Fruit fly (Drosophila melanogaster) whole organism, embryonic: ENCODE results near the gene CG34125.

Experiments used
- ATbp ChIP-seq: fragments of 200-800 bp; sonication (Bioruptor generic); optimal IDR thresholded peaks from 2 replicates; lab custom pipeline; 2017; ENCODE audit warnings: missing biosample characterization, mild to moderate bottlenecking, missing genetic modification characterization, missing genetic modification reagents
- Antp ChIP-seq: fragments of 200-800 bp; sonication (Bioruptor generic); optimal IDR thresholded peaks from 3 replicates; lab custom pipeline; 2016; ENCODE audit warnings: missing biosample characterization, missing genetic modification characterization
- CG10274 ChIP-seq: fragments of 200-800 bp; sonication (Bioruptor generic); optimal IDR thresholded peaks from 3 replicates; lab custom pipeline; 2017; ENCODE audit warnings: missing biosample characterization, mild to moderate bottlenecking, missing genetic modification characterization
- CG10321 ChIP-seq: fragments of 200-800 bp; sonication (Bioruptor generic); IDR thresholded peaks from 2 replicates; pipeline ENCODE4 v1.3.6; 2022; ENCODE audit warnings: missing biosample characterization, missing genetic modification characterization
- CG10543 ChIP-seq: fragments of 200-800 bp; sonication (Bioruptor generic); optimal IDR thresholded peaks from 3 replicates; lab custom pipeline; 2017; ENCODE audit warnings: missing biosample characterization, mild to moderate bottlenecking, missing genetic modification characterization, moderate library complexity
- CG1603 ChIP-seq: fragments of 200-800 bp; sonication (Bioruptor generic); optimal IDR thresholded peaks from 2 replicates; lab custom pipeline; 2019; ENCODE audit warnings: missing biosample characterization, mild to moderate bottlenecking, missing genetic modification characterization, moderate library complexity
- CG16779 ChIP-seq: fragments of 200-800 bp; sonication (Bioruptor generic); IDR thresholded peaks from 2 replicates; pipeline ENCODE4 v1.3.6; 2022; ENCODE audit warnings: missing biosample characterization, missing genetic modification characterization
- CG16813 ChIP-seq: fragments of 200-800 bp; sonication (Bioruptor generic); IDR thresholded peaks from 3 replicates; pipeline ENCODE4 v1.3.6; 2022; ENCODE audit warnings: missing biosample characterization, missing genetic modification characterization; ENCODE audit not compliant: partially characterized antibody
- CG18476 ChIP-seq: fragments of 200-800 bp; sonication (Bioruptor generic); optimal IDR thresholded peaks from 2 replicates; lab custom pipeline; 2016; ENCODE audit warnings: missing biosample characterization, mild to moderate bottlenecking, missing genetic modification characterization
- CG18619 ChIP-seq: fragments of 200-800 bp; sonication (Bioruptor generic); optimal IDR thresholded peaks from 3 replicates; lab custom pipeline; 2017; ENCODE audit warnings: missing biosample characterization, mild to moderate bottlenecking, missing genetic modification characterization
- CG2202 ChIP-seq: fragments of 200-800 bp; sonication (Bioruptor generic); optimal IDR thresholded peaks from 2 replicates; lab custom pipeline; 2018; ENCODE audit warnings: missing biosample characterization, mild to moderate bottlenecking, missing genetic modification characterization
- CG33213 ChIP-seq: fragments of 200-800 bp; sonication (Bioruptor generic); optimal IDR thresholded peaks from 3 replicates; lab custom pipeline; 2016; ENCODE audit warnings: missing biosample characterization, missing genetic modification characterization
- CG4707 ChIP-seq: fragments of 200-800 bp; sonication (Bioruptor generic); optimal IDR thresholded peaks from 2 replicates; lab custom pipeline; 2018; ENCODE audit warnings: missing biosample characterization, mild to moderate bottlenecking, missing genetic modification characterization, moderate library complexity
- CG4820 ChIP-seq: fragments of 200-800 bp; sonication (Bioruptor generic); optimal IDR thresholded peaks from 3 replicates; lab custom pipeline; 2016; ENCODE audit warnings: missing biosample characterization, missing genetic modification characterization
- CG5180 ChIP-seq: fragments of 200-800 bp; sonication (Bioruptor generic); optimal IDR thresholded peaks from 3 replicates; lab custom pipeline; 2017; ENCODE audit warnings: missing biosample characterization, missing genetic modification characterization, mild to moderate bottlenecking, moderate library complexity, missing genetic modification reagents
- CG6254 ChIP-seq: fragments of 200-800 bp; sonication (Bioruptor generic); optimal IDR thresholded peaks from 3 replicates; lab custom pipeline; 2017; ENCODE audit warnings: mild to moderate bottlenecking, missing biosample characterization, missing genetic modification reagents, missing genetic modification characterization
- CG6854 ChIP-seq: fragments of 200-800 bp; sonication (Bioruptor generic); optimal IDR thresholded peaks from 3 replicates; lab custom pipeline; 2017; ENCODE audit warnings: missing biosample characterization, mild to moderate bottlenecking, missing genetic modification characterization
- CG7271 ChIP-seq: fragments of 200-800 bp; sonication (Bioruptor generic); optimal IDR thresholded peaks from 2 replicates; lab custom pipeline; 2018; ENCODE audit warnings: missing biosample characterization, mild to moderate bottlenecking, missing genetic modification characterization, moderate library complexity
- CG8388 ChIP-seq: fragments of 200-800 bp; sonication (Bioruptor generic); optimal IDR thresholded peaks from 2 replicates; lab custom pipeline; 2019; ENCODE audit warnings: missing biosample characterization, mild to moderate bottlenecking, missing genetic modification characterization, moderate library complexity
- CG9215 ChIP-seq: fragments of 200-800 bp; sonication (Bioruptor generic); IDR thresholded peaks from 2 replicates; pipeline ENCODE4 v1.3.6; 2022; ENCODE audit warnings: missing biosample characterization, missing genetic modification characterization
- CG9876 ChIP-seq: fragments of 200-800 bp; sonication (Bioruptor generic); optimal IDR thresholded peaks from 2 replicates; lab custom pipeline; 2016; ENCODE audit warnings: missing biosample characterization, missing genetic modification characterization
- Dip3 ChIP-seq: fragments of 200-800 bp; sonication (Bioruptor generic); optimal IDR thresholded peaks from 3 replicates; lab custom pipeline; 2016; ENCODE audit warnings: missing biosample characterization, missing genetic modification characterization
- Ets65A ChIP-seq: fragments of 200-800 bp; sonication (Bioruptor generic); peaks from one replicate; lab custom pipeline; 2016; ENCODE audit warnings: missing biosample characterization, missing genetic modification characterization
- Gug ChIP-seq: fragments of 200-800 bp; sonication (Bioruptor generic); IDR thresholded peaks from 4 replicates; pipeline ENCODE4 v1.3.6; 2022; ENCODE audit warnings: missing biosample characterization, missing genetic modification characterization
- HLH54F ChIP-seq: fragments of 200-800 bp; sonication (Bioruptor generic); optimal IDR thresholded peaks from 3 replicates; lab custom pipeline; 2016; ENCODE audit warnings: missing biosample characterization, missing genetic modification characterization
- HmgD ChIP-seq: fragments of 200-800 bp; sonication (Bioruptor generic); optimal IDR thresholded peaks from 3 replicates; lab custom pipeline; 2016; ENCODE audit warnings: missing biosample characterization, missing genetic modification characterization
- Jarid2 ChIP-seq: fragments of 200-800 bp; sonication (Bioruptor generic); optimal IDR thresholded peaks from 3 replicates; lab custom pipeline; 2017; ENCODE audit warnings: mild to moderate bottlenecking, missing biosample characterization, missing genetic modification reagents, missing genetic modification characterization
- Mad ChIP-seq: fragments of 200-800 bp; sonication (Bioruptor generic); optimal IDR thresholded peaks from 2 replicates; lab custom pipeline; 2016; ENCODE audit warnings: missing biosample characterization, missing genetic modification characterization
- NC2β ChIP-seq: fragments of 200-800 bp; sonication (Bioruptor generic); optimal IDR thresholded peaks from 2 replicates; lab custom pipeline; 2016; ENCODE audit warnings: missing biosample characterization, missing genetic modification characterization
- NFAT ChIP-seq: fragments of 200-800 bp; sonication (Bioruptor generic); IDR thresholded peaks from 2 replicates; pipeline ENCODE4 v1.3.6; 2022; ENCODE audit warnings: missing biosample characterization, missing genetic modification characterization
- NK7.1 ChIP-seq: fragments of 200-800 bp; sonication (Bioruptor generic); optimal IDR thresholded peaks from 3 replicates; lab custom pipeline; 2016; ENCODE audit warnings: missing biosample characterization, missing genetic modification characterization
- Nf-YA ChIP-seq: fragments of 200-800 bp; sonication (Bioruptor generic); IDR thresholded peaks from 2 replicates; pipeline ENCODE4 v1.3.6; 2022; ENCODE audit warnings: missing biosample characterization, missing genetic modification characterization
- Nf-YC ChIP-seq: fragments of 200-800 bp; optimal IDR thresholded peaks from 3 replicates; lab custom pipeline; 2019; ENCODE audit warnings: missing biosample characterization, mild to moderate bottlenecking, missing genetic modification characterization, moderate library complexity
- Oli ChIP-seq: fragments of 200-800 bp; sonication (Bioruptor generic); optimal IDR thresholded peaks from 2 replicates; lab custom pipeline; 2018; ENCODE audit warnings: missing biosample characterization, mild to moderate bottlenecking, missing genetic modification characterization, moderate library complexity
- bowl ChIP-seq: fragments of 200-800 bp; sonication (Bioruptor generic); IDR thresholded peaks from 2 replicates; pipeline ENCODE4 v1.3.6; 2022; ENCODE audit warnings: missing biosample characterization, missing genetic modification characterization
- btn ChIP-seq: fragments of 200-800 bp; sonication (Bioruptor generic); optimal IDR thresholded peaks from 2 replicates; lab custom pipeline; 2016; ENCODE audit warnings: missing biosample characterization, missing genetic modification characterization
- chif ChIP-seq, 2 experiments: fragments of 200-800 bp; sonication (Bioruptor generic); optimal IDR thresholded peaks; 3 replicates each; lab custom pipeline; 2016; ENCODE audit warnings: missing biosample characterization in 2 of 2, missing genetic modification characterization in 2 of 2
- chn ChIP-seq: fragments of 200-800 bp; sonication (Bioruptor generic); optimal IDR thresholded peaks from 2 replicates; lab custom pipeline; 2016; ENCODE audit warnings: missing biosample characterization, missing genetic modification characterization
- corto ChIP-seq: fragments of 200-800 bp; sonication (Bioruptor generic); optimal IDR thresholded peaks from 2 replicates; lab custom pipeline; 2016; ENCODE audit warnings: missing biosample characterization, mild to moderate bottlenecking, missing genetic modification characterization, moderate library complexity
- dm ChIP-seq: fragments of 200-800 bp; sonication (Bioruptor generic); optimal IDR thresholded peaks from 3 replicates; lab custom pipeline; 2016; ENCODE audit warnings: missing biosample characterization, missing genetic modification characterization
- klu ChIP-seq: fragments of 200-800 bp; sonication (Bioruptor generic); IDR thresholded peaks from 2 replicates; pipeline ENCODE4 v1.3.6; 2022; ENCODE audit warnings: missing biosample characterization, missing genetic modification characterization
- lmd ChIP-seq: fragments of 200-800 bp; sonication (Bioruptor generic); IDR thresholded peaks from 2 replicates; pipeline ENCODE4 v1.3.6; 2022; ENCODE audit warnings: missing biosample characterization, missing genetic modification characterization
- mam ChIP-seq: fragments of 200-800 bp; sonication (Bioruptor generic); optimal IDR thresholded peaks from 3 replicates; lab custom pipeline; 2016; ENCODE audit warnings: missing biosample characterization, missing genetic modification characterization
- nerfin-2 ChIP-seq: fragments of 200-800 bp; sonication (Bioruptor generic); IDR thresholded peaks from 2 replicates; pipeline ENCODE4 v1.3.6; 2022; ENCODE audit warnings: missing biosample characterization, missing genetic modification characterization; ENCODE audit not compliant: partially characterized antibody
- slp2 ChIP-seq: fragments of 200-800 bp; sonication (Bioruptor generic); optimal IDR thresholded peaks from 2 replicates; lab custom pipeline; 2016; ENCODE audit warnings: missing biosample characterization, missing genetic modification characterization
- tin ChIP-seq: fragments of 200-800 bp; sonication (Bioruptor generic); optimal IDR thresholded peaks from 3 replicates; lab custom pipeline; 2016; ENCODE audit warnings: missing biosample characterization, missing genetic modification characterization
- trem ChIP-seq: fragments of 200-800 bp; optimal IDR thresholded peaks from 3 replicates; lab custom pipeline; 2019; ENCODE audit warnings: missing biosample characterization, mild to moderate bottlenecking, missing genetic modification characterization, moderate library complexity
- twi ChIP-seq: fragments of 200-800 bp; optimal IDR thresholded peaks from 2 replicates; lab custom pipeline; 2019; ENCODE audit warnings: missing biosample characterization, mild to moderate bottlenecking, missing genetic modification characterization, moderate library complexity
- wor ChIP-seq: fragments of 200-800 bp; sonication (Bioruptor generic); IDR thresholded peaks from 2 replicates; pipeline ENCODE4 v1.3.6; 2022; ENCODE audit warnings: missing biosample characterization, missing genetic modification characterization
- yki ChIP-seq: fragments of >200 bp; optimal IDR thresholded peaks from 3 replicates; lab custom pipeline; 2018
- zen2 ChIP-seq: fragments of 200-800 bp; sonication (Bioruptor generic); IDR thresholded peaks from 3 replicates; pipeline ENCODE4 v1.3.6; 2022; ENCODE audit warnings: missing biosample characterization, missing genetic modification characterization; ENCODE audit not compliant: partially characterized antibody

CG34125 gene

dm6 chr2L:5009306-5010030, 44.0 kb downstream of the CG34125 start, which contains the start of gene Rtnl1 (continued):
- TF ChIP-seq Nf-YC (tag; lab: Kevin White, UChicago), result peak; percentile 65
- TF ChIP-seq mam (GFP tag; lab: Kevin White, UChicago), result peak; percentile 32
- no peak for TF ChIP-seq tin (GFP tag; lab: Kevin White, UChicago)
- TF ChIP-seq CG10274, result no peak
- no peak for TF ChIP-seq NK7.1
- TF ChIP-seq Dip3 (GFP tag; lab: Kevin White, UChicago), result peak; percentile 11
- TF ChIP-seq klu (GFP tag; lab: Robert Waterston, UW), result no peak
- no peak for TF ChIP-seq btn (GFP tag; lab: Kevin White, UChicago)
- TF ChIP-seq CG6854 (GFP tag; lab: Kevin White, UChicago), result no peak
- no peak for TF ChIP-seq CG8388 (GFP tag; lab: Kevin White, UChicago)
- TF ChIP-seq yki (lab: Kevin White, UChicago), result no peak
- TF ChIP-seq CG9215 (GFP tag; lab: Robert Waterston, UW), result no peak
- peak; percentile 93 for TF ChIP-seq CG16813 (GFP tag; lab: Robert Waterston, UW)
- no peak for TF ChIP-seq Oli (tag; lab: Kevin White, UChicago)
- no peak for TF ChIP-seq CG18476 (GFP tag; lab: Kevin White, UChicago)
- peak; percentile 87 for TF ChIP-seq CG33213 (GFP tag; lab: Kevin White, UChicago)
- TF ChIP-seq chn, result no peak
- TF ChIP-seq chif (GFP tag; optimal IDR thresholded peaks at IDR 0.05; lab: Kevin White, UChicago), result peak in 1 of 2 experiments; percentile 35
- TF ChIP-seq corto (GFP tag; lab: Kevin White, UChicago), result no peak
- TF ChIP-seq CG16779 (GFP tag; lab: Robert Waterston, UW), result no peak
- no peak for TF ChIP-seq CG6254 (GFP tag; lab: Kevin White, UChicago)
- no peak for TF ChIP-seq slp2 (GFP tag; lab: Kevin White, UChicago)
- no peak for TF ChIP-seq Gug
- peak; percentile 40 for TF ChIP-seq dm (GFP tag; lab: Kevin White, UChicago)
- peak; percentile 42 for TF ChIP-seq Ets65A (GFP tag; lab: Kevin White, UChicago)
- peak; percentile 59 for TF ChIP-seq CG9876
- TF ChIP-seq HLH54F (GFP tag; lab: Kevin White, UChicago), result no peak
- no peak for TF ChIP-seq CG10321 (GFP tag; lab: Robert Waterston, UW)
- peak; percentile 35 for TF ChIP-seq Antp
- TF ChIP-seq NFAT (GFP tag; lab: Robert Waterston, UW), result peak; percentile 53; the same call in 1 of the 2 replicates
- TF ChIP-seq trem (tag; lab: Kevin White, UChicago), result peak; percentile 81
- peak; percentile 88 for TF ChIP-seq HmgD (GFP tag; lab: Kevin White, UChicago)
- TF ChIP-seq CG1603 (tag; lab: Kevin White, UChicago), result peak; percentile 88
- TF ChIP-seq Mad (GFP tag; lab: Kevin White, UChicago), result peak; percentile 35
- no peak for TF ChIP-seq ATbp (GFP tag; lab: Kevin White, UChicago)
- no peak for TF ChIP-seq lmd (GFP tag; lab: Robert Waterston, UW)
- TF ChIP-seq Jarid2 (GFP tag; lab: Kevin White, UChicago), result peak; percentile 42
- TF ChIP-seq twi (tag; lab: Kevin White, UChicago), result no peak
- peak; percentile 66 for TF ChIP-seq NC2β
- TF ChIP-seq Nf-YA, result no peak
- TF ChIP-seq CG4707 (GFP tag; lab: Kevin White, UChicago), result no peak
- TF ChIP-seq wor (GFP tag; lab: Robert Waterston, UW), result no peak
- peak; percentile 42; the same call in 1 of the 2 replicates for TF ChIP-seq nerfin-2 (GFP tag; lab: Robert Waterston, UW)
- TF ChIP-seq CG18619 (GFP tag; lab: Kevin White, UChicago), result no peak
- no peak for TF ChIP-seq bowl (GFP tag; lab: Robert Waterston, UW)
- no peak for TF ChIP-seq CG5180 (GFP tag; lab: Kevin White, UChicago)
- TF ChIP-seq CG10543, result peak; percentile 6
- peak; percentile 79 for TF ChIP-seq zen2 (GFP tag; lab: Robert Waterston, UW)
- no peak for TF ChIP-seq CG7271 (tag; lab: Kevin White, UChicago)
- TF ChIP-seq CG4820 (GFP tag; lab: Kevin White, UChicago), result no peak
- TF ChIP-seq CG2202 (tag; lab: Kevin White, UChicago), result no peak
